Fruit fly (Drosophila melanogaster) whole organism, adult: Measurements from ENCODE around the gene CG11977.
A peak's percentile ranks its signal among the peaks of the same experiment; 100 is the strongest.

Experiments
- CG11617 ChIP-seq: fragments of 200-800 bp; sonication (Bioruptor generic); optimal IDR thresholded peaks from 2 replicates; lab custom pipeline; 2017; ENCODE audit warnings: mild to moderate bottlenecking, missing biosample characterization, missing genetic modification reagents, missing genetic modification characterization
- CG12768 ChIP-seq: fragments of 200-800 bp; sonication (Bioruptor generic); optimal IDR thresholded peaks from 2 replicates; lab custom pipeline; 2017; ENCODE audit warnings: missing biosample characterization, missing genetic modification characterization, mild to moderate bottlenecking, moderate library complexity, missing genetic modification reagents
- CG14711 ChIP-seq: fragments of 200-800 bp; sonication (Bioruptor generic); optimal IDR thresholded peaks from 2 replicates; lab custom pipeline; 2018; ENCODE audit warnings: missing biosample characterization, mild to moderate bottlenecking, missing genetic modification characterization, moderate library complexity
- CG1620 ChIP-seq: fragments of 200-800 bp; sonication (Bioruptor generic); optimal IDR thresholded peaks from 2 replicates; lab custom pipeline; 2016; ENCODE audit warnings: missing biosample characterization, missing genetic modification characterization
- CG33017 ChIP-seq: fragments of 200-800 bp; sonication (Bioruptor generic); optimal IDR thresholded peaks from 2 replicates; lab custom pipeline; 2018; ENCODE audit warnings: missing biosample characterization, mild to moderate bottlenecking, missing genetic modification characterization, moderate library complexity
- CG5204 ChIP-seq: fragments of 200-800 bp; sonication (Bioruptor generic); optimal IDR thresholded peaks from 2 replicates; lab custom pipeline; 2016; ENCODE audit warnings: missing biosample characterization, missing genetic modification characterization
- CG7045 ChIP-seq: fragments of 200-800 bp; sonication (Bioruptor generic); optimal IDR thresholded peaks from 2 replicates; lab custom pipeline; 2017; ENCODE audit warnings: missing biosample characterization, mild to moderate bottlenecking, missing genetic modification characterization
- CG7101 ChIP-seq: fragments of 200-800 bp; sonication (Bioruptor generic); optimal IDR thresholded peaks from 2 replicates; lab custom pipeline; 2018; ENCODE audit warnings: missing biosample characterization, mild to moderate bottlenecking, missing genetic modification characterization, moderate library complexity
- Clk ChIP-seq: fragments of 200-800 bp; sonication (Bioruptor generic); optimal IDR thresholded peaks from 2 replicates; lab custom pipeline; 2017; ENCODE audit warnings: missing biosample characterization, missing genetic modification characterization
- Crg-1 ChIP-seq: fragments of 200-800 bp; sonication (Bioruptor generic); optimal IDR thresholded peaks from 2 replicates; lab custom pipeline; 2016; ENCODE audit warnings: missing biosample characterization, missing genetic modification characterization
- Hr96 ChIP-seq: fragments of 200-800 bp; sonication (Bioruptor generic); optimal IDR thresholded peaks from 2 replicates; lab custom pipeline; 2016; ENCODE audit warnings: missing biosample characterization, missing genetic modification characterization
- Mnt ChIP-seq: fragments of 200-800 bp; sonication (Bioruptor generic); optimal IDR thresholded peaks from 2 replicates; lab custom pipeline; 2016; ENCODE audit warnings: missing biosample characterization, mild to moderate bottlenecking, missing genetic modification characterization
- bab1 ChIP-seq: fragments of 200-800 bp; sonication (Bioruptor generic); optimal IDR thresholded peaks from 3 replicates; lab custom pipeline; 2019; ENCODE audit warnings: missing biosample characterization, mild to moderate bottlenecking, missing genetic modification characterization, moderate library complexity
- cic ChIP-seq: fragments of 200-800 bp; sonication (Bioruptor generic); optimal IDR thresholded peaks from 2 replicates; lab custom pipeline; 2017; ENCODE audit warnings: missing biosample characterization, mild to moderate bottlenecking, missing genetic modification characterization, moderate library complexity
- cnc ChIP-seq, 2 experiments: fragments of >200 bp; optimal IDR thresholded peaks; 2 replicates each; lab custom pipeline; 2017
- kay ChIP-seq: fragments of 200-800 bp; sonication (Bioruptor generic); peaks from one replicate; lab custom pipeline; 2016; ENCODE audit warnings: missing biosample characterization, missing genetic modification characterization, borderline replicate concordance
- ovo ChIP-seq: fragments of 200-800 bp; sonication (Bioruptor generic); optimal IDR thresholded peaks from 2 replicates; lab custom pipeline; 2016; ENCODE audit warnings: missing biosample characterization, missing genetic modification characterization
- pad ChIP-seq: fragments of 200-800 bp; sonication (Bioruptor generic); optimal IDR thresholded peaks from 3 replicates; lab custom pipeline; 2017; ENCODE audit warnings: missing biosample characterization, missing genetic modification characterization, mild to moderate bottlenecking, moderate library complexity, missing genetic modification reagents
- tj ChIP-seq: fragments of 200-800 bp; sonication (Bioruptor generic); optimal IDR thresholded peaks from 3 replicates; lab custom pipeline; 2017; ENCODE audit warnings: missing biosample characterization, mild to moderate bottlenecking, missing genetic modification characterization, moderate library complexity
- toe ChIP-seq: fragments of 200-800 bp; sonication (Bioruptor generic); optimal IDR thresholded peaks from 2 replicates; lab custom pipeline; 2016; ENCODE audit warnings: missing biosample characterization, missing genetic modification characterization

The CG11977 gene

DNA sequence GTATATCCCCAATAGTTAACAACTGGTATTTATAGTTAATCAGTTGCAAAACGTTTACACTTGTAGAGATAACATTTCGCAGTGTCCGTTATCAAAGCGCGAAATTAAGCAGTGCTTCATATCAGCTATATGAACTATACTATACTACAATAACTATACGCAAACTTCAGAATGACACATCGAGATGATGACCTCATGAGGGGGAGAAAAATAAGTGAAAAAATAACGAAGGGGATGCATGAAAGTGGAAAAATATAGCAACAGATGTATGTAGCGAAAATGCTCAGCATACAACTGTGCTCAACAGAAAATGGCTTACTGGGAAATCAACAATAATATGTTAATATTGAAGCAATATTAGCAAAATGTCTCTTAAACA lies 33.2 kb downstream of the CG11977 start:
- peak; percentile 98 for TF ChIP-seq kay
- no peak for TF ChIP-seq CG5204 (GFP tag; lab: Kevin White, UChicago)

DNA sequence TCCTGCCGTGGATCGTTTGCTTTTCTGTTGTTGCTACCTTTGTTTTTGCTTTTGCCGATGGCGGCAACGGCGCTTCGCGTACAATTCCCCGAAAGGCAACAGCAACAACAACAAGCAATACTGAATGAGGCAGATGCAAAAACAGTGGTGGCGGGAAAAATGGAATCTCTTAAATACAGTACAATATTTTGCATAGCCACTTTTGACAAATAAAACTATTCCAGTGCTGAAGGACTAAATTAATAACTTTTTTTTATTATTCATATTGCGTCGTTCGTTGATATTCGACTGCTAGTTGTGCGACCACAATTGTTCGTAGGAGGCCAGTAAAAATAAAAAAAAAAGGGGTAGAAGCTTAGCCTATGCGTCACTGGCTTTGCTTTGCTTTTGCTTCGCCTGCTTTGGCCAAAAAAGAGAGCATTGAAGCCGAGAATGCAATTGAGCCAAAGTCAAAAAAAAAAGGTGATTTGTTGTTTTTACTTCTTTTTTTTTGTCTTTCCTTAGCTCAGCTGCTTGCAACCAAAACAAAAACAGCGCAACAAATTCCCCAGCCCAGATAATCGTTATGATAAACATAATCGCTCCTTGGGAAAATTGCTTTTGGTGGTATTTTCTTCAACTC lies 34.4 kb downstream of the CG11977 start:
- peak; percentile 73 for TF ChIP-seq bab1 (GFP tag; lab: Kevin White, UChicago)
- peak; percentile 75 for TF ChIP-seq CG14711 (tag; lab: Kevin White, UChicago)
- no peak for TF ChIP-seq cic (GFP tag; lab: Kevin White, UChicago)
- peak; percentile 81 for TF ChIP-seq CG33017 (tag; lab: Kevin White, UChicago)
- TF ChIP-seq toe (GFP tag; lab: Kevin White, UChicago), result no peak
- TF ChIP-seq CG7045 (GFP tag; lab: Kevin White, UChicago), result peak; percentile 51
- TF ChIP-seq tj (GFP tag; lab: Kevin White, UChicago), result peak; percentile 19
- peak; percentile 40 for TF ChIP-seq pad
- TF ChIP-seq CG12768 (GFP tag; lab: Kevin White, UChicago), result no peak
- TF ChIP-seq kay, result peak; percentile 96
- TF ChIP-seq CG11617 (GFP tag; lab: Kevin White, UChicago), result peak; percentile 37
- TF ChIP-seq Mnt (GFP tag; lab: Kevin White, UChicago), result no peak
- TF ChIP-seq Crg-1 (GFP tag; lab: Kevin White, UChicago), result no peak
- TF ChIP-seq CG5204 (GFP tag; lab: Kevin White, UChicago), result no peak
- TF ChIP-seq Clk (GFP tag; lab: Kevin White, UChicago), result peak; percentile 33
- TF ChIP-seq cnc (optimal IDR thresholded peaks at IDR 0.05; lab: Kevin White, UChicago), result no peak
- peak; percentile 40 for TF ChIP-seq Hr96
- TF ChIP-seq CG7101, result peak; percentile 73

DNA sequence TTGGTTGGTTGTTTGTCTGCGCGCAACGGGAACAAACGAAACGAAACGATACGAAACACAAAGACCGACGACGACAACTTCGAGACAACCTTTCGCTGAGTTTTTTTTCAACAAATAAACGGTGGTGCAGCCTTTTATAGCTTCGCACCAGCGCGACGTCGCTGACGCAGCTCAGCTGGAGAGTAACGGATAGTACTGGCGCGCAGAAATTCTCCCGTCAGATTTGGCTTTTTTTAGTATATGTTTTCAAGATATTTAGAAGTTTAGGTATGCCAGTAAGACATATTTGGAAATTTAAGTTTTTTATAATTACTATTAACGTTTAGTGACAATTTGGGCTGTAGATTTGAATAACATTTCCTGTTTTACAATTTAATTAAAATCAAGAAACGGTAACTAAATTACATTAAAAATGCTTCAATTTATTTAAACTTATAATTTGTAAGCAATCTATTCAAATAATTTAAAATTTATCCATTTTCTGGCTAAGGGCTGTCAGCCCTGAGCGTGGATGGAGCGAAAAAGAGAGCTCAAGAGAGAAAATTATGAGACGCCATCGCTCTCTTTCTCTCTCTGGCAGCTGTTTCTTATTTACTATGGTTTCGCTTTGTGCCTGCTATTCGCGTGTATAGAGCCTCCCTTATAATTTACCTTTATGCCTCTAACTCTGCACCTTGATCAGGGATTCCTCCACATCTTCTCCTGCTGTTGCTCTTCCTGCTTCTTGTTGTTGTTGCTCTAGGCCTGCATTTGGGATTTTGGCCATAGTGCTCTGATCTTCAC lies 36.3 kb downstream of the CG11977 start:
- TF ChIP-seq CG14711 (tag; lab: Kevin White, UChicago), result peak; percentile 73
- peak; percentile 48 for TF ChIP-seq Hr96
- TF ChIP-seq CG7045 (GFP tag; lab: Kevin White, UChicago), result peak; percentile 59
- TF ChIP-seq CG12768 (GFP tag; lab: Kevin White, UChicago), result peak; percentile 46
- TF ChIP-seq ovo (GFP tag; lab: Kevin White, UChicago), result peak; percentile 64
- TF ChIP-seq tj (GFP tag; lab: Kevin White, UChicago), result peak; percentile 84
- TF ChIP-seq CG1620 (GFP tag; lab: Kevin White, UChicago), result peak; percentile 12
- TF ChIP-seq cnc (optimal IDR thresholded peaks at IDR 0.05; lab: Kevin White, UChicago), result no peak
- TF ChIP-seq cic (GFP tag; lab: Kevin White, UChicago), result peak; percentile 24
- peak; percentile 51 for TF ChIP-seq kay
- TF ChIP-seq Mnt (GFP tag; lab: Kevin White, UChicago), result peak; percentile 26
- peak; percentile 62 for TF ChIP-seq pad
- TF ChIP-seq CG7101, result peak; percentile 75
- peak; percentile 87 for TF ChIP-seq bab1 (GFP tag; lab: Kevin White, UChicago)
- TF ChIP-seq toe (GFP tag; lab: Kevin White, UChicago), result peak; percentile 25
- no peak for TF ChIP-seq CG5204 (GFP tag; lab: Kevin White, UChicago)
- peak; percentile 86 for TF ChIP-seq CG11617 (GFP tag; lab: Kevin White, UChicago)
- no peak for TF ChIP-seq Clk (GFP tag; lab: Kevin White, UChicago)
- peak; percentile 72 for TF ChIP-seq CG33017 (tag; lab: Kevin White, UChicago)
- peak; percentile 45 for TF ChIP-seq Crg-1 (GFP tag; lab: Kevin White, UChicago)

DNA sequence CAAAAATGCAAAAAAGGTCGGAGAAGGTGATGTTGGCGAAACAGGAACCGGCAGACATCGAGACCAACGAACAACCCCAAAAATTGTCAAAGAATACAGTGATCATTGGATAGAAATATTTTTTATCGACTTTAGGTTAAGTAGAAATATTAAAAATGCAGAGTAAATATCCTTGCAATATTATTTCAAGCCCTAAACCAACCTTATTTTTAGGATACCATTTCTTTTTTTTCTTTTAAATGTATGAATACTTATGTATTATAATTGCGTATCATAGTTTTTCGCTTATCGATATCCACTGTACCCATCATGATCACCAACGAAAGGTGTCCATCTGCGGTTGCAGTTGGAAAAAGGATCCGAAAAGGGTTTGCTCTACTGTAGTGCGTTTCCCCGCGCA lies 37.8 kb downstream of the CG11977 start:
- TF ChIP-seq pad (no peak), toe (GFP tag; lab: Kevin White, UChicago) (no peak), CG12768 (GFP tag; lab: Kevin White, UChicago) (no peak), CG7101 (no peak), CG5204 (GFP tag; lab: Kevin White, UChicago) (no peak), CG33017 (tag; lab: Kevin White, UChicago) (no peak), cic (GFP tag; lab: Kevin White, UChicago) (no peak)

DNA sequence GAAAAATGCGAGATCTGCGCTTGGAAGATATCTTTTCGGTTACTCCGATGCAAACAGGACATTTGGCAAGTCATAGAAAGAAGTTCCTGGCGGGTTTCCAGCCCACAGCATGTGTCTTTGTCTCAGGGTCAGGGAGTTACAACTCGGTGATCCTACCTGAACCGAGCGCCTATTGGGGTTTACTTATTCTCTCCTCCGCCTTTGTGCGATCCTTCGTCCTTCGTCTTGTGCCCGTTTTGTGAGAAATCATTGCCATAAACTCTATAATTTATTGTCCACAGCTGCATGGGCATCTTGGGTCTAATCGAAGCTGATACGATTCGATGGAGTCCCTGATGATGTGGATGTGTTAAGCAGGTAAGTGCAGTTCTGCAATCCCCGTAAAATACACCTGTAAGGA lies 40.4 kb downstream of the CG11977 start:
- TF ChIP-seq bab1 (GFP tag; lab: Kevin White, UChicago) (no peak), CG7101 (no peak), CG7045 (GFP tag; lab: Kevin White, UChicago) (no peak), CG1620 (GFP tag; lab: Kevin White, UChicago) (no peak), CG12768 (GFP tag; lab: Kevin White, UChicago) (no peak), Hr96 (no peak), cnc (optimal IDR thresholded peaks at IDR 0.05; lab: Kevin White, UChicago) (no peak), Mnt (GFP tag; lab: Kevin White, UChicago) (no peak), pad (no peak), kay (no peak), Crg-1 (GFP tag; lab: Kevin White, UChicago) (no peak), CG14711 (tag; lab: Kevin White, UChicago) (no peak), CG33017 (tag; lab: Kevin White, UChicago) (no peak), Clk (GFP tag; lab: Kevin White, UChicago) (no peak), cic (GFP tag; lab: Kevin White, UChicago) (no peak), ovo (GFP tag; lab: Kevin White, UChicago) (no peak), toe (GFP tag; lab: Kevin White, UChicago) (no peak), CG11617 (GFP tag; lab: Kevin White, UChicago) (no peak), tj (GFP tag; lab: Kevin White, UChicago) (no peak), CG5204 (GFP tag; lab: Kevin White, UChicago) (no peak)
